Fruit fly (Drosophila melanogaster): ENCODE results near the gene ko.

ko gene

dm6 chr3L:21135850-21136249, 4.9 kb upstream of the ko start (continued):
- TF ChIP-seq nerfin-2 (GFP tag; IDR thresholded peaks at IDR 0.05; ENCODE audit: partially characterized antibody) (peak; percentile 95), pita (GFP tag; optimal IDR thresholded peaks at IDR 0.05) (no peak), Fer2 (tag; optimal IDR thresholded peaks at IDR 0.05) (no peak), Neu2 (GFP tag; optimal IDR thresholded peaks at IDR 0.05; ENCODE audit: borderline replicate concordance) (peak; percentile 2), bigmax (GFP tag; optimal IDR thresholded peaks at IDR 0.05) (no peak), Blimp-1 (GFP tag; optimal IDR thresholded peaks at IDR 0.05) (no peak), CG2129 (GFP tag; IDR thresholded peaks at IDR 0.05; ENCODE audit: partially characterized antibody) (peak; percentile 46; the same call in 1 of the 2 replicates), ap (GFP tag; IDR thresholded peaks at IDR 0.05) (no peak), hb (GFP tag; IDR thresholded peaks at IDR 0.05; ENCODE audit: partially characterized antibody) (peak; percentile 92), CTCF (GFP tag; optimal IDR thresholded peaks at IDR 0.05) (peak; percentile 34), CG1603 (tag; optimal IDR thresholded peaks at IDR 0.05) (peak; percentile 88), Six4 (GFP tag; optimal IDR thresholded peaks at IDR 0.05) (no peak), dpn (GFP tag; optimal IDR thresholded peaks at IDR 0.05) (peak; percentile 34 to 46), gfzf (GFP tag; optimal IDR thresholded peaks at IDR 0.05) (peak; percentile 62), trem (tag; optimal IDR thresholded peaks at IDR 0.05) (peak; percentile 92), CG8089 (GFP tag; optimal IDR thresholded peaks at IDR 0.05) (no peak), CG4617 (GFP tag; optimal IDR thresholded peaks at IDR 0.05; ENCODE audit: borderline replicate concordance) (peak; percentile 60), Myb (GFP tag; optimal IDR thresholded peaks at IDR 0.05) (peak; percentile 79), CG8924 (tag; optimal IDR thresholded peaks at IDR 0.05) (no peak), GATAe (GFP tag; conservative IDR thresholded peaks at IDR 0.05) (no peak), otp (GFP tag; IDR thresholded peaks at IDR 0.05) (no peak), CG7786 (GFP tag; optimal IDR thresholded peaks at IDR 0.05) (no peak), tna (GFP tag; IDR thresholded peaks at IDR 0.05; ENCODE audit: partially characterized antibody) (peak; percentile 96), CG10565 (GFP tag; optimal IDR thresholded peaks at IDR 0.05) (no peak), Atf6 (GFP tag; IDR thresholded peaks at IDR 0.05) (no peak), C15 (GFP tag; IDR thresholded peaks at IDR 0.05) (no peak), Lhr (GFP tag; optimal IDR thresholded peaks at IDR 0.05) (peak; percentile 77), pfk (GFP tag; optimal IDR thresholded peaks at IDR 0.05) (no peak), sc (optimal IDR thresholded peaks at IDR 0.05) (no peak), sc (GFP tag; optimal IDR thresholded peaks at IDR 0.05) (no peak), z (GFP tag; IDR thresholded peaks at IDR 0.05) (no peak), pho (GFP tag; optimal IDR thresholded peaks at IDR 0.05) (peak; percentile 29), exex (tag; optimal IDR thresholded peaks at IDR 0.05) (no peak), nom (GFP tag; optimal IDR thresholded peaks at IDR 0.05) (no peak), CG7357 (GFP tag; IDR thresholded peaks at IDR 0.05) (no peak), CG8388 (GFP tag; optimal IDR thresholded peaks at IDR 0.05) (no peak), Deaf1 (tag; optimal IDR thresholded peaks at IDR 0.05) (no peak), CG14441 (GFP tag; IDR thresholded peaks at IDR 0.05) (no peak), Gug (GFP tag; IDR thresholded peaks at IDR 0.05) (no peak; the same call in 3 of the 4 replicates), CG3163 (GFP tag; optimal IDR thresholded peaks at IDR 0.05) (no peak), NK7.1 (GFP tag; optimal IDR thresholded peaks at IDR 0.05) (no peak), CG15696 (tag; optimal IDR thresholded peaks at IDR 0.05) (no peak), YL-1 (GFP tag; optimal IDR thresholded peaks at IDR 0.05) (peak; percentile 87), CG11093 (GFP tag; IDR thresholded peaks at IDR 0.05) (no peak), pzg (GFP tag; optimal IDR thresholded peaks at IDR 0.05) (peak; percentile 96), CG3995 (GFP tag; optimal IDR thresholded peaks at IDR 0.05) (peak; percentile 36), sqz (GFP tag; optimal IDR thresholded peaks at IDR 0.05) (no peak), CrebB (tag; optimal IDR thresholded peaks at IDR 0.05) (peak; percentile 45), CG7271 (tag; optimal IDR thresholded peaks at IDR 0.05) (no peak), CG7963 (GFP tag; IDR thresholded peaks at IDR 0.05; ENCODE audit: partially characterized antibody) (peak; percentile 98), tx (GFP tag; optimal IDR thresholded peaks at IDR 0.05) (peak; percentile 12)
